Fruit fly (Drosophila melanogaster) whole organism, embryonic: ENCODE measurements around the gene CG10477.

ENCODE experiments used
- Adf1 ChIP-seq: fragments of 200-800 bp; sonication (Bioruptor generic); IDR thresholded peaks from 2 replicates; pipeline ENCODE4 v1.3.6; 2022; ENCODE audit warnings: missing biosample characterization, missing genetic modification characterization
- Bgb ChIP-seq: fragments of 200-800 bp; sonication (Bioruptor generic); IDR thresholded peaks from 2 replicates; pipeline ENCODE4 v1.3.6; 2022; ENCODE audit warnings: missing biosample characterization, missing genetic modification characterization; ENCODE audit not compliant: partially characterized antibody
- CG10431 ChIP-seq: fragments of 200-800 bp; sonication (Bioruptor generic); optimal IDR thresholded peaks from 3 replicates; lab custom pipeline; 2018; ENCODE audit warnings: missing biosample characterization, mild to moderate bottlenecking, missing genetic modification characterization
- CG12155 ChIP-seq: fragments of 200-800 bp; sonication (Bioruptor generic); optimal IDR thresholded peaks from 3 replicates; lab custom pipeline; 2016; ENCODE audit warnings: missing biosample characterization, missing genetic modification characterization
- CG14860 ChIP-seq: fragments of 200-800 bp; sonication (Bioruptor generic); IDR thresholded peaks from 3 replicates; pipeline ENCODE4 v1.3.6; 2022; ENCODE audit warnings: missing biosample characterization, missing genetic modification characterization; ENCODE audit not compliant: partially characterized antibody
- CG15514 ChIP-seq: fragments of 200-800 bp; sonication (Bioruptor generic); optimal IDR thresholded peaks from 3 replicates; lab custom pipeline; 2017; ENCODE audit warnings: missing biosample characterization, missing genetic modification characterization, mild to moderate bottlenecking, moderate library complexity, missing genetic modification reagents
- CG17328 ChIP-seq: fragments of 200-800 bp; sonication (Bioruptor generic); IDR thresholded peaks from 2 replicates; pipeline ENCODE4 v1.3.6; 2022; ENCODE audit warnings: missing biosample characterization, missing genetic modification characterization
- CG2120 ChIP-seq: fragments of 200-800 bp; sonication (Bioruptor generic); optimal IDR thresholded peaks from 3 replicates; lab custom pipeline; 2016; ENCODE audit warnings: missing biosample characterization, missing genetic modification characterization
- CG2129 ChIP-seq: fragments of 200-800 bp; sonication (Bioruptor generic); IDR thresholded peaks from 2 replicates; pipeline ENCODE4 v1.3.6; 2022; ENCODE audit warnings: missing biosample characterization, missing genetic modification characterization; ENCODE audit not compliant: partially characterized antibody
- CG2199 ChIP-seq: fragments of 200-800 bp; sonication (Bioruptor generic); IDR thresholded peaks from 3 replicates; pipeline ENCODE4 v1.3.6; 2022; ENCODE audit warnings: missing biosample characterization, missing genetic modification characterization
- CG32772 ChIP-seq: fragments of 200-800 bp; sonication (Bioruptor generic); IDR thresholded peaks from 2 replicates; pipeline ENCODE4 v1.3.6; 2022; ENCODE audit warnings: missing biosample characterization, missing genetic modification characterization
- CG34224 ChIP-seq: fragments of 200-800 bp; sonication (Bioruptor generic); IDR thresholded peaks from 3 replicates; pipeline ENCODE4 v1.3.6; 2022; ENCODE audit warnings: missing biosample characterization, missing genetic modification characterization; ENCODE audit not compliant: partially characterized antibody
- CG42726 ChIP-seq: fragments of 200-800 bp; sonication (Bioruptor generic); IDR thresholded peaks from 2 replicates; pipeline ENCODE4 v1.3.6; 2022; ENCODE audit warnings: missing biosample characterization, missing genetic modification characterization; ENCODE audit not compliant: partially characterized antibody
- CG4617 ChIP-seq: fragments of 200-800 bp; sonication (Bioruptor generic); optimal IDR thresholded peaks from 3 replicates; lab custom pipeline; 2016; ENCODE audit warnings: missing biosample characterization, missing genetic modification characterization, borderline replicate concordance
- CG6175 ChIP-seq: fragments of 200-800 bp; sonication (Bioruptor generic); IDR thresholded peaks from 3 replicates; pipeline ENCODE4 v1.3.6; 2022; ENCODE audit warnings: missing biosample characterization, missing genetic modification characterization
- CG6765 ChIP-seq: fragments of 200-800 bp; sonication (Bioruptor generic); optimal IDR thresholded peaks from 3 replicates; lab custom pipeline; 2017; ENCODE audit warnings: missing biosample characterization, mild to moderate bottlenecking, missing genetic modification characterization
- CG7372 ChIP-seq: fragments of 200-800 bp; sonication (Bioruptor generic); IDR thresholded peaks from 2 replicates; pipeline ENCODE4 v1.3.6; 2022; ENCODE audit warnings: missing biosample characterization, missing genetic modification characterization
- CG8944 ChIP-seq: fragments of 200-800 bp; sonication (Bioruptor generic); optimal IDR thresholded peaks from 3 replicates; lab custom pipeline; 2016; ENCODE audit warnings: missing biosample characterization, missing genetic modification characterization
- CG9437 ChIP-seq: fragments of 200-800 bp; sonication (Bioruptor generic); optimal IDR thresholded peaks from 2 replicates; lab custom pipeline; 2018; ENCODE audit warnings: missing biosample characterization, mild to moderate bottlenecking, missing genetic modification characterization
- CrebB ChIP-seq: fragments of 200-800 bp; sonication (Bioruptor generic); optimal IDR thresholded peaks from 3 replicates; lab custom pipeline; 2018; ENCODE audit warnings: missing biosample characterization, mild to moderate bottlenecking, missing genetic modification characterization
- D19B ChIP-seq: fragments of 200-800 bp; sonication (Bioruptor generic); optimal IDR thresholded peaks from 2 replicates; lab custom pipeline; 2017; ENCODE audit warnings: missing biosample characterization, mild to moderate bottlenecking, missing genetic modification characterization
- Dip3 ChIP-seq: fragments of 200-800 bp; sonication (Bioruptor generic); optimal IDR thresholded peaks from 3 replicates; lab custom pipeline; 2016; ENCODE audit warnings: missing biosample characterization, missing genetic modification characterization
- Doc2 ChIP-seq: fragments of 200-800 bp; sonication (Bioruptor generic); IDR thresholded peaks from 2 replicates; pipeline ENCODE4 v1.3.6; 2022; ENCODE audit warnings: missing biosample characterization, missing genetic modification characterization
- Dref ChIP-seq: fragments of 200-800 bp; sonication (Bioruptor generic); IDR thresholded peaks from 2 replicates; pipeline ENCODE4 v1.3.6; 2022; ENCODE audit warnings: missing biosample characterization, missing genetic modification characterization
- Ets97D ChIP-seq: fragments of 200-800 bp; sonication (Bioruptor generic); optimal IDR thresholded peaks from 3 replicates; lab custom pipeline; 2016; ENCODE audit warnings: missing biosample characterization, missing genetic modification characterization
- Fer1 ChIP-seq: fragments of 200-800 bp; sonication (Bioruptor generic); optimal IDR thresholded peaks from 2 replicates; lab custom pipeline; 2017; ENCODE audit warnings: missing biosample characterization, mild to moderate bottlenecking, missing genetic modification characterization
- H15 ChIP-seq: fragments of 200-800 bp; sonication (Bioruptor generic); IDR thresholded peaks from 3 replicates; pipeline ENCODE4 v1.3.6; 2022; ENCODE audit warnings: missing biosample characterization, missing genetic modification characterization
- H2.0 ChIP-seq: fragments of 200-800 bp; sonication (Bioruptor generic); IDR thresholded peaks from 2 replicates; pipeline ENCODE4 v1.3.6; 2022; ENCODE audit warnings: missing biosample characterization, missing genetic modification characterization
- HLH3B ChIP-seq: fragments of 200-800 bp; sonication (Bioruptor generic); IDR thresholded peaks from 2 replicates; pipeline ENCODE4 v1.3.6; 2022; ENCODE audit warnings: missing biosample characterization, missing genetic modification characterization
- Hey ChIP-seq: fragments of 200-800 bp; sonication (Bioruptor generic); optimal IDR thresholded peaks from 3 replicates; lab custom pipeline; 2018; ENCODE audit warnings: missing biosample characterization, mild to moderate bottlenecking, missing genetic modification characterization
- Hr39 ChIP-seq: fragments of >200 bp; optimal IDR thresholded peaks from 2 replicates; lab custom pipeline; 2017
- Hsf ChIP-seq: fragments of 200-800 bp; sonication (Bioruptor generic); optimal IDR thresholded peaks from 3 replicates; lab custom pipeline; 2016; ENCODE audit warnings: missing biosample characterization, missing genetic modification characterization
- Mad ChIP-seq: fragments of 200-800 bp; sonication (Bioruptor generic); optimal IDR thresholded peaks from 2 replicates; lab custom pipeline; 2016; ENCODE audit warnings: missing biosample characterization, missing genetic modification characterization
- NK7.1 ChIP-seq: fragments of 200-800 bp; sonication (Bioruptor generic); optimal IDR thresholded peaks from 3 replicates; lab custom pipeline; 2016; ENCODE audit warnings: missing biosample characterization, missing genetic modification characterization
- PHDP ChIP-seq: fragments of 200-800 bp; sonication (Bioruptor generic); optimal IDR thresholded peaks from 3 replicates; lab custom pipeline; 2018; ENCODE audit warnings: missing biosample characterization, mild to moderate bottlenecking, missing genetic modification characterization, moderate library complexity
- TFAM ChIP-seq: fragments of 200-800 bp; sonication (Bioruptor generic); optimal IDR thresholded peaks from 2 replicates; lab custom pipeline; 2017; ENCODE audit warnings: missing biosample characterization, missing genetic modification characterization, inconsistent platforms
- abd-A ChIP-seq: fragments of 200-800 bp; sonication (Bioruptor generic); optimal IDR thresholded peaks from 3 replicates; lab custom pipeline; 2019; ENCODE audit warnings: missing biosample characterization, mild to moderate bottlenecking, missing genetic modification characterization, moderate library complexity
- al ChIP-seq: fragments of 200-800 bp; sonication (Bioruptor generic); IDR thresholded peaks from 2 replicates; pipeline ENCODE4 v1.3.6; 2022; ENCODE audit warnings: missing biosample characterization, missing genetic modification characterization
- az2 ChIP-seq: fragments of 200-800 bp; sonication (Bioruptor generic); optimal IDR thresholded peaks from 3 replicates; lab custom pipeline; 2016; ENCODE audit warnings: missing biosample characterization, missing genetic modification characterization
- cas ChIP-seq: fragments of 200-800 bp; sonication (Bioruptor generic); IDR thresholded peaks from 2 replicates; pipeline ENCODE4 v1.3.6; 2022; ENCODE audit warnings: missing biosample characterization, missing genetic modification characterization
- crc ChIP-seq: fragments of 200-800 bp; sonication (Bioruptor generic); optimal IDR thresholded peaks from 2 replicates; lab custom pipeline; 2016; ENCODE audit warnings: missing biosample characterization, missing genetic modification characterization
- dan ChIP-seq: fragments of 200-800 bp; sonication (Bioruptor generic); IDR thresholded peaks from 2 replicates; pipeline ENCODE4 v1.3.6; 2022; ENCODE audit warnings: missing biosample characterization, missing genetic modification characterization
- gfzf ChIP-seq: fragments of 200-800 bp; sonication (Bioruptor generic); optimal IDR thresholded peaks from 2 replicates; lab custom pipeline; 2016; ENCODE audit warnings: missing biosample characterization, mild to moderate bottlenecking, missing genetic modification characterization, moderate library complexity
- lab ChIP-seq: fragments of 200-800 bp; sonication (Bioruptor generic); optimal IDR thresholded peaks from 3 replicates; lab custom pipeline; 2017; ENCODE audit warnings: missing biosample characterization, missing genetic modification characterization, mild to moderate bottlenecking, moderate library complexity, missing genetic modification reagents
- otp ChIP-seq: fragments of 200-800 bp; sonication (Bioruptor generic); IDR thresholded peaks from 3 replicates; pipeline ENCODE4, ENCODE4 v1.3.6; 2022; ENCODE audit warnings: missing biosample characterization, missing genetic modification characterization
- rib ChIP-seq: fragments of 200-800 bp; sonication (Bioruptor generic); IDR thresholded peaks from 2 replicates; pipeline ENCODE4 v1.3.6; 2022; ENCODE audit warnings: missing biosample characterization, missing genetic modification characterization
- ssp ChIP-seq: fragments of 200-800 bp; sonication (Bioruptor generic); IDR thresholded peaks from 2 replicates; pipeline ENCODE4 v1.3.6; 2022; ENCODE audit warnings: missing biosample characterization, missing genetic modification characterization
- tll ChIP-seq, 2 experiments: fragments of 200-800 bp in 1 of 2; fragments of >200 bp in 1 of 2; sonication (Bioruptor generic) in 1 of 2; optimal IDR thresholded peaks; 2 replicates each; lab custom pipeline; 2017 to 2019; ENCODE audit warnings: missing biosample characterization in 2 of 2, missing genetic modification characterization in 2 of 2, mild to moderate bottlenecking in 1 of 2, moderate library complexity in 1 of 2
- tna ChIP-seq: fragments of 200-800 bp; sonication (Bioruptor generic); IDR thresholded peaks from 2 replicates; pipeline ENCODE4 v1.3.6; 2022; ENCODE audit warnings: missing biosample characterization, missing genetic modification characterization; ENCODE audit not compliant: partially characterized antibody
- unc-4 ChIP-seq: fragments of 200-800 bp; sonication (Bioruptor generic); IDR thresholded peaks from 2 replicates; pipeline ENCODE4 v1.3.6; 2022; ENCODE audit warnings: missing biosample characterization, missing genetic modification characterization; ENCODE audit not compliant: partially characterized antibody
- wek ChIP-seq: fragments of 200-800 bp; sonication (Bioruptor generic); optimal IDR thresholded peaks from 3 replicates; lab custom pipeline; 2018; ENCODE audit warnings: missing biosample characterization, mild to moderate bottlenecking, missing genetic modification characterization, moderate library complexity
- wor ChIP-seq: fragments of 200-800 bp; sonication (Bioruptor generic); IDR thresholded peaks from 2 replicates; pipeline ENCODE4 v1.3.6; 2022; ENCODE audit warnings: missing biosample characterization, missing genetic modification characterization

The CG10477 gene

DNA sequence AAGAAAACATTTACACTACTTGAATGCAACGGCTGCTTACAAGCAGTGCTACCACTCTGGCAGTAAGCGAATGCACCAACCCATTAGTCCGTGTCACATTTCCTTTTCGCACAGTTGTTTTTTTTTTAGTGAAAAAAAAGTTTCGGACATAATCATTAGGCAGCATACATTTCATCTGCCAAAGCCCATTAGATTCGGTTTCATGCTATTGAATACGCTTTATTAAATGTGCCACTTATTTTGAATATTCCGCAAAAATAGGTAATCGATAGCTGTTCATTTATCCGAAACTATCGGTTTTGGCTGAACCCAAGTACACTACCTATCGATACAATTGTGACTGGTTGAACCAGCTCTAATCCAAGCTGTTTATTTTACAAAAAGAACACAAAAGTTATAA is 20.4 kb upstream of the CG10477 start, which contains the start of gene tant (continued):
- TF ChIP-seq CG2199 (GFP tag; lab: Robert Waterston, UW) (no peak), CG2129 (GFP tag; lab: Robert Waterston, UW) (peak; percentile 84), abd-A (no peak), CG9437 (GFP tag; lab: Kevin White, UChicago) (no peak), Mad (GFP tag; lab: Kevin White, UChicago) (peak; percentile 2), CG6765 (no peak), TFAM (GFP tag; lab: Kevin White, UChicago) (no peak), CG12155 (GFP tag; lab: Kevin White, UChicago) (no peak), CG10431 (GFP tag; lab: Kevin White, UChicago) (no peak), CG14860 (GFP tag; lab: Robert Waterston, UW) (peak; percentile 86), wek (GFP tag; lab: Kevin White, UChicago) (no peak), Bgb (GFP tag; lab: Robert Waterston, UW) (peak; percentile 89), unc-4 (GFP tag; lab: Robert Waterston, UW) (peak; percentile 86), CG8944 (no peak), CG4617 (GFP tag; lab: Kevin White, UChicago) (peak; percentile 86), rib (GFP tag; lab: Robert Waterston, UW) (no peak), tna (peak; percentile 80), CG42726 (GFP tag; lab: Robert Waterston, UW) (peak; percentile 74; the same call in 1 of the 2 replicates), otp (no peak), Hey (tag; lab: Kevin White, UChicago) (no peak), crc (GFP tag; lab: Kevin White, UChicago) (no peak), PHDP (tag; lab: Kevin White, UChicago) (no peak), H15 (GFP tag; lab: Robert Waterston, UW) (no peak), gfzf (GFP tag; lab: Kevin White, UChicago) (peak; percentile 57), Hr39 (lab: Kevin White, UChicago) (no peak), HLH3B (GFP tag; lab: Robert Waterston, UW) (no peak), ssp (GFP tag; lab: Robert Waterston, UW) (no peak), NK7.1 (GFP tag; lab: Kevin White, UChicago) (no peak), Hsf (peak; percentile 6), CrebB (tag; lab: Kevin White, UChicago) (no peak), H2.0 (GFP tag; lab: Robert Waterston, UW) (no peak), Doc2 (GFP tag; lab: Robert Waterston, UW) (no peak), cas (no peak), CG7372 (no peak), CG32772 (no peak), Adf1 (GFP tag; lab: Robert Waterston, UW) (no peak), wor (GFP tag; lab: Robert Waterston, UW) (no peak), Ets97D (GFP tag; lab: Kevin White, UChicago) (peak; percentile 88), CG17328 (GFP tag; lab: Robert Waterston, UW) (no peak), Dip3 (GFP tag; lab: Kevin White, UChicago) (no peak), CG34224 (GFP tag; lab: Robert Waterston, UW) (peak; percentile 81), Dref (GFP tag; lab: Robert Waterston, UW) (peak; percentile 84), dan (GFP tag; lab: Robert Waterston, UW) (no peak), CG6175 (GFP tag; lab: Robert Waterston, UW) (no peak), Fer1 (no peak), lab (GFP tag; lab: Kevin White, UChicago) (no peak), CG2120 (GFP tag; lab: Kevin White, UChicago) (peak; percentile 16), az2 (GFP tag; lab: Kevin White, UChicago) (no peak), al (GFP tag; lab: Robert Waterston, UW) (no peak), D19B (GFP tag; lab: Kevin White, UChicago) (no peak), tll (GFP tag; optimal IDR thresholded peaks at IDR 0.05; lab: Kevin White, UChicago) (peak; percentile 7 to 33), CG15514 (GFP tag; lab: Kevin White, UChicago) (peak; percentile 91)
